Worm (Caenorhabditis elegans) whole organism, early embryonic: ENCODE data around the gene cyp-13A8.

Experiments used
- B0310.2 ChIP-seq: sonication (generic microtip); optimal IDR thresholded peaks from 2 replicates; lab custom pipeline; 2016; ENCODE audit warnings: mild to moderate bottlenecking, missing genetic modification characterization, missing compliant biosample characterization
- F13C5.2 ChIP-seq: sonication (generic microtip); optimal IDR thresholded peaks from 2 replicates; lab custom pipeline; 2017; ENCODE audit warnings: mild to moderate bottlenecking, missing genetic modification characterization, inconsistent platforms, missing compliant biosample characterization
- aly-1 ChIP-seq: sonication (generic microtip); optimal IDR thresholded peaks from 2 replicates; lab custom pipeline; 2016; ENCODE audit warnings: missing genetic modification characterization, missing compliant biosample characterization
- ama-1 ChIP-seq: fragments of 150-350 bp; optimal IDR thresholded peaks from 2 replicates; lab custom pipeline; 2014
- ceh-13 ChIP-seq: fragments of 200-800 bp; sonication (Bioruptor generic); optimal IDR thresholded peaks from 2 replicates; lab custom pipeline; 2018; ENCODE audit warnings: mild to moderate bottlenecking, missing genetic modification characterization, missing compliant biosample characterization
- ceh-36 ChIP-seq: sonication (generic microtip); optimal IDR thresholded peaks from 2 replicates; lab custom pipeline; 2016; ENCODE audit warnings: missing genetic modification characterization, inconsistent platforms, missing compliant biosample characterization
- ets-7 ChIP-seq: sonication (generic microtip); optimal IDR thresholded peaks from 2 replicates; lab custom pipeline; 2016; ENCODE audit warnings: missing genotype, missing genetic modification characterization, missing compliant biosample characterization
- flt-1 ChIP-seq: fragments of 200-800 bp; sonication (Bioruptor generic); IDR thresholded peaks from 2 replicates; pipeline ENCODE4 v1.3.6; 2022; ENCODE audit warnings: missing genetic modification characterization, missing compliant biosample characterization
- hmbx-1 ChIP-seq: sonication (generic microtip); optimal IDR thresholded peaks from 2 replicates; lab custom pipeline; 2016; ENCODE audit warnings: mild to moderate bottlenecking, missing genetic modification characterization, missing compliant biosample characterization
- hmg-4 ChIP-seq: fragments of 200-800 bp; sonication (Bioruptor generic); optimal IDR thresholded peaks from 2 replicates; lab custom pipeline; 2018; ENCODE audit warnings: mild to moderate bottlenecking, missing genetic modification characterization, missing compliant biosample characterization
- hnd-1 ChIP-seq: sonication (generic microtip); optimal IDR thresholded peaks from 2 replicates; lab custom pipeline; 2016; ENCODE audit warnings: missing genetic modification characterization, missing compliant biosample characterization
- pes-1 ChIP-seq: fragments of 200-800 bp; sonication (Bioruptor generic); IDR thresholded peaks from 2 replicates; pipeline ENCODE4 v1.3.6; 2022; ENCODE audit warnings: missing genetic modification reagents, missing genetic modification characterization, missing compliant biosample characterization
- scrt-1 ChIP-seq: fragments of 200-800 bp; sonication (Bioruptor generic); IDR thresholded peaks from 2 replicates; pipeline ENCODE4 v1.3.6; 2022; ENCODE audit warnings: missing genetic modification characterization, missing compliant biosample characterization
- sea-1 ChIP-seq: fragments of 200-800 bp; sonication (Bioruptor generic); conservative IDR thresholded peaks from 2 replicates; pipeline ENCODE4 v1.3.6; 2022; ENCODE audit warnings: missing genetic modification characterization, missing compliant biosample characterization
- tbx-11 ChIP-seq: fragments of 200-800 bp; sonication (Bioruptor generic); IDR thresholded peaks from 2 replicates; pipeline ENCODE4 v1.3.6; 2022; ENCODE audit warnings: missing genetic modification characterization, missing compliant biosample characterization
- tbx-37 ChIP-seq: fragments of 200-800 bp; sonication (Bioruptor generic); conservative IDR thresholded peaks from 2 replicates; pipeline ENCODE4 v1.3.6; 2022; ENCODE audit warnings: missing genetic modification reagents, missing genetic modification characterization, missing compliant biosample characterization
- tra-4 ChIP-seq: sonication (generic microtip); optimal IDR thresholded peaks from 2 replicates; lab custom pipeline; 2017; ENCODE audit warnings: missing genetic modification characterization, missing compliant biosample characterization

Gene cyp-13A8

ce11 chrII:9807519-9807972 lies at the start of gene cyp-13A8:
Gene cyp-13A8 (minus strand): TSS chrII:9807569.
- TF ChIP-seq hmg-4 (GFP tag; lab: Kevin White, UChicago) (no peak), ceh-36 (no peak), sea-1 (GFP tag; lab: Robert Waterston, UW) (no peak), aly-1 (tag; lab: Kevin White, UChicago) (no peak), ets-7 (no peak), tbx-11 (GFP tag; lab: Robert Waterston, UW) (no peak), tra-4 (tag; lab: Kevin White, UChicago) (no peak), scrt-1 (GFP tag; lab: Robert Waterston, UW) (no peak), B0310.2 (tag; lab: Kevin White, UChicago) (no peak), ama-1 (lab: Kevin White, UChicago) (no peak), pes-1 (GFP tag; lab: Robert Waterston, UW) (no peak), hmbx-1 (tag; lab: Kevin White, UChicago) (no peak), flt-1 (GFP tag; lab: Robert Waterston, UW) (no peak), hnd-1 (no peak), F13C5.2 (tag; lab: Kevin White, UChicago) (no peak)

DNA sequence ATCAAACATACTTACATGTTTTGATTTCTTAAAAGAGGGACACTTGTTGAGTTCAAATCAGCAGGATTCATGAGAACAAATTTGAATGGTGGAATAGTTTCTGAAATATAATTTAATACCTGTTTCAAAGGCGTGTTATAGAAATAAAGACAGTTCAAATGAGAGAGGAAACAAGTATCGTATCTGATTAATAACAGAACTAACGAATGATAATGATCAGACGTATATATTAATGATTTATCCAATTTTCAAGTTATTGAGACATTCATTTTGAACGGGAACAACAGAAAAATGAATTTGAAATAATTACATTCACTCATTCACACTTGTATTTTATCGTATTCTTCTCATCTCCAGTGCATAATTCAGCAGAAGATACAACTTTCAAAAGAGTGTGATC lies 48.3 kb upstream of the cyp-13A8 start, which contains the start of gene chil-4:
TSS of gene chil-4 (minus strand) at position 101 of the 400 bp plus-strand sequence.
- no peak for TF ChIP-seq ama-1 (lab: Kevin White, UChicago)
- TF ChIP-seq ceh-36: no peak
- TF ChIP-seq hmg-4 (GFP tag; lab: Kevin White, UChicago): no peak
- TF ChIP-seq ceh-13 (GFP tag; lab: Kevin White, UChicago): no peak
- no peak for TF ChIP-seq tra-4 (tag; lab: Kevin White, UChicago)
- TF ChIP-seq tbx-11 (GFP tag; lab: Robert Waterston, UW): no peak
- TF ChIP-seq B0310.2 (tag; lab: Kevin White, UChicago): no peak

- TF ChIP-seq ceh-13 (GFP tag; lab: Kevin White, UChicago): no peak
- no peak for TF ChIP-seq ets-7
- no peak for TF ChIP-seq hnd-1
- no peak for TF ChIP-seq hmbx-1 (tag; lab: Kevin White, UChicago)
- TF ChIP-seq sea-1 (GFP tag; lab: Robert Waterston, UW): no peak
- TF ChIP-seq B0310.2 (tag; lab: Kevin White, UChicago): no peak
- TF ChIP-seq ama-1 (lab: Kevin White, UChicago): no peak
- no peak for TF ChIP-seq aly-1 (tag; lab: Kevin White, UChicago)
- no peak for TF ChIP-seq hmg-4 (GFP tag; lab: Kevin White, UChicago)
- TF ChIP-seq tbx-11 (GFP tag; lab: Robert Waterston, UW): no peak
- no peak for TF ChIP-seq tbx-37 (GFP tag; lab: Robert Waterston, UW)
- no peak for TF ChIP-seq pes-1 (GFP tag; lab: Robert Waterston, UW)
- TF ChIP-seq ceh-36: no peak
- TF ChIP-seq F13C5.2 (tag; lab: Kevin White, UChicago): no peak
- TF ChIP-seq tra-4 (tag; lab: Kevin White, UChicago): no peak
- no peak for TF ChIP-seq scrt-1 (GFP tag; lab: Robert Waterston, UW)
- TF ChIP-seq flt-1 (GFP tag; lab: Robert Waterston, UW): no peak
Measured at ce11 chrII:9850945-9851344, 43.6 kb upstream of the cyp-13A8 start, which contains the start of gene ZK938.10. Gene ZK938.10 (minus strand): TSS chrII:9851045.

DNA sequence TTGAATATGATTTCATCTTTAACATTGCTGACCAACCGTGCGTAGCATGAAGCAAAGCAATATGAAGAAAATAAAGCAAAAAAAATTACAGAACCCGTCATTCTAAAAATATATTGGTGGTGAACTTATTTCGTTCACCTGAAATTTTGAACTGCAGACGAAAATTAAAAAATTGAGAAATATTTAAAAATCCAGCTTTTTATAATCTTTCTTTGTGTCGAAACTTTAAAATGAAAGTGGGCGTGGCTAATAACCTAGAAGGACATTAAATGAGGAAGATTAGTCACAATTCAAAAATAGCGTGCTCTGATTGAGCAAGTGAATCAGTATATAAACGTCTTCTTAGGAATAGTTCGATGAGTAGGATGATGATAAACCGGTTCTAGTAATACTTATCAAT lies 42.1 kb upstream of the cyp-13A8 start, which contains the start of gene old-2:
TSS of gene old-2 (minus strand) at position 101 of the 400 bp plus-strand sequence.
- no peak for TF ChIP-seq B0310.2 (tag; lab: Kevin White, UChicago)
- no peak for TF ChIP-seq ceh-13 (GFP tag; lab: Kevin White, UChicago)
- no peak for TF ChIP-seq tra-4 (tag; lab: Kevin White, UChicago)
- TF ChIP-seq flt-1 (GFP tag; lab: Robert Waterston, UW): no peak
- TF ChIP-seq aly-1 (tag; lab: Kevin White, UChicago): no peak
- no peak for TF ChIP-seq ceh-36
- TF ChIP-seq F13C5.2 (tag; lab: Kevin White, UChicago): no peak
- TF ChIP-seq pes-1 (GFP tag; lab: Robert Waterston, UW): no peak
- no peak for TF ChIP-seq ets-7
- TF ChIP-seq ama-1 (lab: Kevin White, UChicago): no peak
- no peak for TF ChIP-seq hmg-4 (GFP tag; lab: Kevin White, UChicago)
- TF ChIP-seq hnd-1: no peak
- no peak for TF ChIP-seq sea-1 (GFP tag; lab: Robert Waterston, UW)
- TF ChIP-seq scrt-1 (GFP tag; lab: Robert Waterston, UW): no peak
- no peak for TF ChIP-seq tbx-11 (GFP tag; lab: Robert Waterston, UW)
- no peak for TF ChIP-seq tbx-37 (GFP tag; lab: Robert Waterston, UW)
- TF ChIP-seq hmbx-1 (tag; lab: Kevin White, UChicago): no peak

DNA sequence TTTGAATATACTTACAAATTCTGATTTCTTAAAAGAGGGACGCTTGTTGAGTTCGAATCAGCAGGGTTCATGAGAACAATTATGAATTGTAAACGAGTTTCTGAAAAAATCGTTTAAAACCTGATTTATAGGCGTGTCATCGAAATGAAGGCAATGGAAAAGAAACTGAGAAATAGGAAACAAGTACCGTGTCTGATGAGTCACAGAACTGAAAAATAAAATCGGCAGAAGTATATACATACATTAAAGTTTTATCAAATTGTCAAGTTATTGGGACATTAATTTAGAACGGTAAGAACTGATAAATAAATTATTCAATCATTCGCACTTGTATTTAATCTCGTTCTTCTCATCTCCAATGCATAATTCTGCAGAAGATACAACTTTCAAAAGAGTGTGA lies 37.9 kb upstream of the cyp-13A8 start, which contains the start of gene chil-9:
TSS of gene chil-9 (minus strand) at position 101 of the 400 bp plus-strand sequence.
- TF ChIP-seq ceh-13 (GFP tag; lab: Kevin White, UChicago): no peak
- TF ChIP-seq sea-1 (GFP tag; lab: Robert Waterston, UW): no peak
- TF ChIP-seq tbx-11 (GFP tag; lab: Robert Waterston, UW): no peak
- TF ChIP-seq tra-4 (tag; lab: Kevin White, UChicago): no peak
- no peak for TF ChIP-seq aly-1 (tag; lab: Kevin White, UChicago)
- TF ChIP-seq ets-7: no peak
- no peak for TF ChIP-seq scrt-1 (GFP tag; lab: Robert Waterston, UW)

DNA sequence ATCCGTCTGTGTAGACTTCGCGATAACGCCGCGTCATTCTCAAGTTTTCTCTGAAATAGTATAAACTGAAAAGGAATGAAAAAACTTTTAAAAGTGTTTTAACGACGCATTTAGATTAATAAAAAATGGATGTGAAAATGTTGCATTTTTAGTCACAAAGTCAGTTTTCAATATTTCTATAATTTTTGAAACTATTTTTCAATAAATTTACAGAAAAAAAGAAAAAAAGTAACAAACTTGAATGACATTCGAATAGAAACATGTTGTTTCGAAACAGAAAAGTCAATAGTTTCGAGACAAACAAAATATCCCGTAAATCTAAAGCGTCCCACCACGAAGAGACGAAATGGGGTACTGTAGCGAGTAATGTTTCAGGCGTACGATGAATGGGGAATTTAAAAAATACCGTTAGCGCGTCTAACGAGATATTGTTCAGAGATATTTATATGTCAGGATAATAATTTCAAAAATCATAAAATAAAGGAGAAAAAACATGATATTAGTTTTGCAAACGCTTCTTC lies 34.7 kb upstream of the cyp-13A8 start, which contains the start of gene rnh-1.2:
TSS of gene rnh-1.2 (minus strand) at position 51 of the 521 bp plus-strand sequence.
- no peak for TF ChIP-seq hmg-4 (GFP tag; lab: Kevin White, UChicago)
- no peak for TF ChIP-seq flt-1 (GFP tag; lab: Robert Waterston, UW)
- TF ChIP-seq aly-1 (tag; lab: Kevin White, UChicago): no peak

DNA sequence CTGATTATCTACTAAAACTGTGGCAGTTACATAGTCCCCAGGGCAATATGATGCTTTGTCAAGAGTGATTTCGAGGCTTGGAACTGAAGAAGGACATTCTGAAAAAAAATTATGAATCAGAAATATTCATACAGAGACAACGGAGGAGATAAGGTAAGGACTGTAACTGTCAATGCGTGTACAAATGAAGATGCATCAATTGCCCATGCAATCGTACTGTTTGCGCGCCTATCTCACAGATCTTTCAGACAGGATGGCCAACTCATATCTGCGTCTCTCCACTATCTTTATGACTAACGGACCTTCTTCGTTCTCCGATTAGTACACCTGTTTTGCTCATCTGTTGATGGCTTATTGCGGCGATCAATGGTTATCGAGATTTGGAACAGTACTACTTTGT lies 32.9 kb upstream of the cyp-13A8 start, which contains the start of gene ZK938.11:
TSS of gene ZK938.11 (minus strand) at position 101 of the 400 bp plus-strand sequence.
- TF ChIP-seq flt-1 (GFP tag; lab: Robert Waterston, UW): no peak
- TF ChIP-seq scrt-1 (GFP tag; lab: Robert Waterston, UW): no peak
- TF ChIP-seq sea-1 (GFP tag; lab: Robert Waterston, UW): no peak
- TF ChIP-seq pes-1 (GFP tag; lab: Robert Waterston, UW): no peak
- no peak for TF ChIP-seq ama-1 (lab: Kevin White, UChicago)
- TF ChIP-seq tbx-11 (GFP tag; lab: Robert Waterston, UW): no peak
- TF ChIP-seq tra-4 (tag; lab: Kevin White, UChicago): no peak
- no peak for TF ChIP-seq hnd-1
- no peak for TF ChIP-seq ets-7
- TF ChIP-seq hmbx-1 (tag; lab: Kevin White, UChicago): no peak
- TF ChIP-seq ceh-13 (GFP tag; lab: Kevin White, UChicago): no peak
- TF ChIP-seq F13C5.2 (tag; lab: Kevin White, UChicago): no peak
- TF ChIP-seq B0310.2 (tag; lab: Kevin White, UChicago): no peak
- no peak for TF ChIP-seq aly-1 (tag; lab: Kevin White, UChicago)
- TF ChIP-seq ceh-36: no peak
- TF ChIP-seq hmg-4 (GFP tag; lab: Kevin White, UChicago): no peak
- TF ChIP-seq tbx-37 (GFP tag; lab: Robert Waterston, UW): no peak
